Worm (Caenorhabditis elegans) whole organism, late embryonic: ENCODE results near the gene F35D2.2.

ENCODE experiments used
- C08G9.2 ChIP-seq: sonication (generic microtip); optimal IDR thresholded peaks from 2 replicates; lab custom pipeline; 2016; ENCODE audit warnings: mild to moderate bottlenecking, missing genetic modification characterization, moderate library complexity, missing compliant biosample characterization
- F13H6.1 ChIP-seq: sonication (generic microtip); optimal IDR thresholded peaks from 2 replicates; lab custom pipeline; 2016; ENCODE audit warnings: missing genetic modification characterization, missing compliant biosample characterization
- K02D7.2 ChIP-seq: sonication (generic microtip); optimal IDR thresholded peaks from 2 replicates; lab custom pipeline; 2017; ENCODE audit warnings: mild to moderate bottlenecking, missing genetic modification characterization, missing compliant biosample characterization
- Y22D7AL.16 ChIP-seq: sonication (generic microtip); optimal IDR thresholded peaks from 2 replicates; lab custom pipeline; 2016; ENCODE audit warnings: missing genetic modification characterization, missing compliant biosample characterization
- ahr-1 ChIP-seq: sonication (generic microtip); optimal IDR thresholded peaks from 2 replicates; lab custom pipeline; 2016; ENCODE audit warnings: missing genetic modification characterization, missing compliant biosample characterization
- ceh-18 ChIP-seq: sonication (generic microtip); optimal IDR thresholded peaks from 2 replicates; lab custom pipeline; 2016; ENCODE audit warnings: missing genetic modification characterization, missing compliant biosample characterization
- ceh-22 ChIP-seq: sonication (generic microtip); optimal IDR thresholded peaks from 2 replicates; lab custom pipeline; 2017; ENCODE audit warnings: missing biosample characterization, missing genetic modification characterization
- ceh-24 ChIP-seq: sonication (generic microtip); optimal IDR thresholded peaks from 2 replicates; lab custom pipeline; 2016; ENCODE audit warnings: mild to moderate bottlenecking, missing genetic modification characterization, missing compliant biosample characterization
- ceh-30 ChIP-seq: fragments of 150-350 bp; optimal IDR thresholded peaks from 2 replicates; lab custom pipeline; 2014; ENCODE audit warnings: missing biosample characterization, missing genetic modification characterization
- ceh-31 ChIP-seq: sonication (generic microtip); optimal IDR thresholded peaks from 2 replicates; lab custom pipeline; 2016; ENCODE audit warnings: missing genetic modification characterization, missing compliant biosample characterization
- ceh-6 ChIP-seq: fragments of 200-800 bp; sonication (Bioruptor generic); optimal IDR thresholded peaks from 2 replicates; lab custom pipeline; 2018; ENCODE audit warnings: mild to moderate bottlenecking, missing genetic modification characterization, missing compliant biosample characterization
- ceh-9 ChIP-seq: sonication (generic microtip); optimal IDR thresholded peaks from 2 replicates; lab custom pipeline; 2016; ENCODE audit warnings: mild to moderate bottlenecking, missing genetic modification characterization, inconsistent platforms, missing compliant biosample characterization
- dmd-4 ChIP-seq: sonication (generic microtip); optimal IDR thresholded peaks from 2 replicates; lab custom pipeline; 2016; ENCODE audit warnings: borderline replicate concordance, missing genetic modification characterization, missing compliant biosample characterization
- elt-4 ChIP-seq: sonication (generic microtip); optimal IDR thresholded peaks from 2 replicates; lab custom pipeline; 2016; ENCODE audit warnings: missing genetic modification characterization, missing compliant biosample characterization
- ets-4 ChIP-seq: sonication (generic microtip); optimal IDR thresholded peaks from 2 replicates; lab custom pipeline; 2016; ENCODE audit warnings: missing genetic modification characterization, missing compliant biosample characterization
- fkh-6 ChIP-seq: sonication (generic microtip); optimal IDR thresholded peaks from 2 replicates; lab custom pipeline; 2016; ENCODE audit warnings: missing genetic modification characterization, missing compliant biosample characterization
- hlh-13 ChIP-seq: fragments of 200-800 bp; sonication (Bioruptor generic); optimal IDR thresholded peaks from 2 replicates; lab custom pipeline; 2018; ENCODE audit warnings: mild to moderate bottlenecking, missing genetic modification characterization, missing compliant biosample characterization
- hlh-30 ChIP-seq: sonication (generic microtip); optimal IDR thresholded peaks from 2 replicates; lab custom pipeline; 2017; ENCODE audit warnings: antibody characterized with exemption, missing genetic modification characterization, missing compliant biosample characterization; ENCODE audit not compliant: insufficient read depth
- lin-11 ChIP-seq: fragments of 200-800 bp; sonication (Bioruptor generic); optimal IDR thresholded peaks from 2 replicates; lab custom pipeline; 2018; ENCODE audit warnings: mild to moderate bottlenecking, missing genetic modification characterization, missing compliant biosample characterization
- madf-2 ChIP-seq: sonication (generic microtip); optimal IDR thresholded peaks from 2 replicates; lab custom pipeline; 2017; ENCODE audit warnings: missing genetic modification characterization, missing compliant biosample characterization
- mec-3 ChIP-seq: sonication (generic microtip); optimal IDR thresholded peaks from 2 replicates; lab custom pipeline; 2016; ENCODE audit warnings: borderline replicate concordance, missing genetic modification characterization, missing compliant biosample characterization
- nfya-1 ChIP-seq: sonication (generic microtip); optimal IDR thresholded peaks from 2 replicates; lab custom pipeline; 2017; ENCODE audit warnings: missing genetic modification characterization, mild to moderate bottlenecking, missing compliant biosample characterization, antibody characterized with exemption, moderate library complexity
- odd-2 ChIP-seq: sonication (generic microtip); optimal IDR thresholded peaks from 2 replicates; lab custom pipeline; 2017; ENCODE audit warnings: antibody characterized with exemption, mild to moderate bottlenecking, missing genetic modification characterization, missing compliant biosample characterization
- pag-3 ChIP-seq: sonication (generic microtip); optimal IDR thresholded peaks from 2 replicates; lab custom pipeline; 2016; ENCODE audit warnings: missing compliant biosample characterization, missing genetic modification characterization, borderline replicate concordance
- pha-2 ChIP-seq: sonication (generic microtip); optimal IDR thresholded peaks from 2 replicates; lab custom pipeline; 2017; ENCODE audit warnings: mild to moderate bottlenecking, missing genetic modification characterization, missing compliant biosample characterization
- pha-4 ChIP-seq: fragments of 150-350 bp; optimal IDR thresholded peaks from 2 replicates; lab custom pipeline; 2018; ENCODE audit warnings: missing biosample characterization, missing genetic modification reagents, missing genetic modification characterization
- pqm-1 ChIP-seq: sonication (generic microtip); optimal IDR thresholded peaks from 2 replicates; lab custom pipeline; 2016; ENCODE audit warnings: missing genetic modification characterization, missing compliant biosample characterization
- pros-1 ChIP-seq: fragments of 150-350 bp; optimal IDR thresholded peaks from 2 replicates; lab custom pipeline; 2014; ENCODE audit warnings: missing biosample characterization, missing genetic modification reagents, missing genetic modification characterization
- sox-2 ChIP-seq: fragments of 200-800 bp; sonication (Bioruptor generic); IDR thresholded peaks from 2 replicates; pipeline ENCODE4 v1.3.6; 2022; ENCODE audit warnings: missing genetic modification reagents, missing genetic modification characterization, missing compliant biosample characterization
- sox-4 ChIP-seq: sonication (generic microtip); optimal IDR thresholded peaks from 2 replicates; lab custom pipeline; 2017; ENCODE audit warnings: mild to moderate bottlenecking, missing genetic modification characterization, inconsistent platforms, missing compliant biosample characterization
- syd-9 ChIP-seq: sonication (generic microtip); optimal IDR thresholded peaks from 2 replicates; lab custom pipeline; 2016; ENCODE audit warnings: mild to moderate bottlenecking, missing genetic modification characterization, moderate library complexity, missing compliant biosample characterization
- unc-42 ChIP-seq: sonication (generic microtip); optimal IDR thresholded peaks from 2 replicates; lab custom pipeline; 2016; ENCODE audit warnings: missing genotype, missing genetic modification characterization, missing compliant biosample characterization
- unc-86 ChIP-seq: sonication (generic microtip); optimal IDR thresholded peaks from 2 replicates; lab custom pipeline; 2016; ENCODE audit warnings: missing genetic modification characterization, missing compliant biosample characterization
- ztf-16 ChIP-seq: sonication (generic microtip); optimal IDR thresholded peaks from 2 replicates; lab custom pipeline; 2017; ENCODE audit warnings: missing genetic modification characterization, missing compliant biosample characterization

F35D2.2 gene

DNA sequence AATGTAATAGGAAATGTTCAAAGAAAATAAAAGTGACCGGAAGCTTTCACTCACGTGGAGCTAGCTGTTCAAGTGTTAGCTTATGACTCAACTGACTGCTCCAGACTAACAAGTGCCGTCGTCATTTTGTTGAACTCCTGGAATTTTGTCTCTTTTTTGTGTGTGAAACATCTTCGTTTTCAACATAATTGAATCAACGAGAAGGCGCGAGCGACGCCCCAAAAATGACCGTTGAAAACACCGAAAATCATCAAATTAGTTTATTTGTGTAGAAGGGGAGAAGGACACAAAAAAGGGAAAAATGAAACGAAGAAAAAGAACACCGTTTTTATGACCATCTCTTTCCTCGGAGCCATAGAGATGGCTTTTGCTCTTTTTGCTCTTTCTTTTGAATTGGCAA, 18.8 kb upstream of the F35D2.2 start, which contains the start of gene ZK1290.14:
ZK1290.14 (minus strand) TSS at position 139 of the 400 bp plus-strand sequence.
- TF ChIP-seq ceh-22 (tag; lab: Kevin White, UChicago) (no peak), C08G9.2 (tag; lab: Kevin White, UChicago) (no peak), pha-4 (tag; lab: Kevin White, UChicago) (no peak), pqm-1 (no peak)

DNA sequence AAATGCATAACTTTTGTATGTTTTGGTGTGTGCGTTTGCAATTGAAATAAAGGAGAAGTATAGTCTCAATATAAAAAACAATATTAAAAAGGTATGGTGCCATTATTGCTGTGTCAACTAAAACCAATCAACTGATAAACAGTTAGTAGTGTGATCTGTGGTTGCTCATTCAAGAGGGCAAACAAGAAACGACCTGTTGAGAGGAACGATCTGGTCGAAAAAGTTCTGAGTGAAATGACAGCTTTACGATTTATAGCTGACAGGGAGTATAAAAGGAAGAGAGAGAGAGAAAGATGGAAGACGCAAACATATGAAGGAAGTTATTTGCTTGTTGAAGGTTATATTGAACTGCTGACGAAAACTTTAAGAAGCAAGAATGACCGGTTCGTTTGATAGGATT, 16.3 kb upstream of the F35D2.2 start:
- TF ChIP-seq elt-4 (tag; lab: Kevin White, UChicago) (no peak), unc-86 (tag; lab: Kevin White, UChicago) (no peak), nfya-1 (tag; lab: Kevin White, UChicago) (no peak), ceh-18 (no peak), fkh-6 (no peak), hlh-30 (tag; lab: Kevin White, UChicago) (no peak), K02D7.2 (tag; lab: Kevin White, UChicago) (no peak)
- TF ChIP-seq, all 69 proteins: peak for 0

DNA sequence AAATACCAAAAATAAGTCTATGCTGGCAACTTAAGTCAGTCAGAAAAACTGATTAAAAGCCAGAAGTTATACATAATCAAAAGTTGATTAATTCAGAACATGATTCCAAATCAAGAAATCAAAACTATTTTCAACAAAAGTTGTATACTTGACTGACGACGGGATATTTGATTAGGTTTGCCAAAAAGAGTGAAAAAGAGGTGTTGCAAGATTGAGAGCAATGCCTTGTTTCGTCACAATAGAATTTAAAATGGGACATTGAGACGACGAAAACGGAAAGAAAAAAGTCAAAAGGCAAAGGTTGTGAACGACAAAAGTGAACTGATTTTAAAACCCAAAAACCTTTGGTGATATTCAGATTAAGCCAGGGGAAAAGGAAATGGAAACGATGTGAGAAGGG, 15.4 kb upstream of the F35D2.2 start:
- TF ChIP-seq ets-4 (no peak), ceh-24 (tag; lab: Kevin White, UChicago) (no peak), ceh-31 (tag; lab: Kevin White, UChicago) (no peak), unc-42 (peak; percentile 69)

DNA sequence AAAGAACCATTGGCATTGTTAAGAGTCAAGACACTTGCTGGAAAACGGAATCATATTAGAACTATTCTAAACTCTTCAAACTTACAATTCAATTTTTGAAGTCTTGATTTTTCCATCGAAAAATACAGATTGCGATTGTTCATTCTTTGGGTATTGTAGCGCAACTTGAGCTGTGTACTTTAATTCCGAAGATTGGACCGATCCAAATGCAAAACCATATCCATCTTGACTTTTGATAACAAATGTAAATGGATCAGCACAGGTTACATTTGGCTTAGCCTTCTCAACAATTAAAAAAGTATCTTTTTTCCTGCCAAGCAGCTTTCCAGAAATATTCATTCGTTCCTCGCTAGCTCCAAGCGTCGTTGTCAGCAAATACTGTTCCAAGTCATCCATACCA, 13.4 kb upstream of the F35D2.2 start:
- TF ChIP-seq odd-2 (tag; lab: Kevin White, UChicago) (no peak), ets-4 (no peak), ztf-16 (tag; lab: Kevin White, UChicago) (no peak), Y22D7AL.16 (no peak), pag-3 (no peak), F13H6.1 (no peak), madf-2 (tag; lab: Kevin White, UChicago) (no peak), ceh-31 (tag; lab: Kevin White, UChicago) (no peak), mec-3 (tag; lab: Kevin White, UChicago) (no peak), hlh-13 (no peak), K02D7.2 (tag; lab: Kevin White, UChicago) (no peak), pros-1 (tag; lab: Kevin White, UChicago) (no peak), pha-4 (tag; lab: Kevin White, UChicago) (no peak), ahr-1 (tag; lab: Kevin White, UChicago) (no peak)

DNA sequence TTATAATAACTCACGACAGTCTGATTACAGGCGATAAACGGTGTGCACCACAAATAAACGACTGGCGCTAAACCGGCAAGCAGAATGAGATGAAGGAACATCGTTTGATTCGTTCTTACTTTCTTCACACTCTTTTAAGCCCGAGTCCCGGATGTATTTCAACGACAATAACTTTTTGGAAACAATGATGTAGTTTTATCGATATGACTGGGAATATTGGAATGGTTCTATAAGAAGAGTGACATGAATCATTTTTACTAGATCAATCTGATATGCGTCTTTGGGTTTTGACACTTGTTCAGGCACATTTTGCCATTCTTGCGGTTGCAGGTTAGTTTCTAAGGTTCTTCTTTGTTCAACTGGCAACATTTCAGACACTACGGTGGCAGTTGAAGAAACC, 12.7 kb upstream of the F35D2.2 start, which contains the start of the genes ZK1290.11 and ZK1290.1:
ZK1290.11 (minus strand) TSS at position 101 of the 400 bp plus-strand sequence.
ZK1290.1 (plus strand) TSS at position 271 of the 400 bp plus-strand sequence.
- no peak for TF ChIP-seq ceh-9
- no peak for TF ChIP-seq dmd-4 (tag; lab: Kevin White, UChicago)
- no peak for TF ChIP-seq sox-2 (GFP tag; lab: Robert Waterston, UW)
- TF ChIP-seq madf-2 (tag; lab: Kevin White, UChicago): no peak
- no peak for TF ChIP-seq ceh-22 (tag; lab: Kevin White, UChicago)
- TF ChIP-seq fkh-6: no peak
- TF ChIP-seq ceh-30 (tag; lab: Kevin White, UChicago): no peak
- no peak for TF ChIP-seq syd-9
- no peak for TF ChIP-seq mec-3 (tag; lab: Kevin White, UChicago)
- TF ChIP-seq ceh-6 (GFP tag; lab: Kevin White, UChicago): no peak
- TF ChIP-seq ztf-16 (tag; lab: Kevin White, UChicago): no peak
- TF ChIP-seq lin-11 (tag; lab: Kevin White, UChicago): no peak
- no peak for TF ChIP-seq pha-2
- no peak for TF ChIP-seq sox-4
- TF ChIP-seq pag-3: no peak
- no peak for TF ChIP-seq ets-4
- no peak for TF ChIP-seq unc-86 (tag; lab: Kevin White, UChicago)
